Worm (Caenorhabditis elegans) whole organism, L1 larva: ENCODE data around the gene F12E12.2.

Experiments used
- egl-27 ChIP-seq, 2 experiments: fragments of 150-350 bp in 1 of 2; sonication (generic microtip); optimal IDR thresholded peaks; 3 replicates each; lab custom pipeline; 2017 to 2018; ENCODE audit warnings: missing biosample characterization in 2 of 2, missing genetic modification characterization in 2 of 2, missing genetic modification reagents in 2 of 2
- mdl-1 ChIP-seq, 2 experiments: fragments of 150-350 bp; optimal IDR thresholded peaks; 2 replicates each; lab custom pipeline; 2014 to 2017; ENCODE audit warnings: missing biosample characterization in 2 of 2, missing genetic modification characterization in 2 of 2, inconsistent platforms in 1 of 2
- mef-2 ChIP-seq: fragments of 150-350 bp; optimal IDR thresholded peaks from 2 replicates; lab custom pipeline; 2014; ENCODE audit warnings: missing biosample characterization, missing genetic modification characterization
- mep-1 ChIP-seq: fragments of 150-350 bp; optimal IDR thresholded peaks from 2 replicates; lab custom pipeline; 2014; ENCODE audit warnings: missing biosample characterization, missing genetic modification characterization
- nhr-12 ChIP-seq: sonication (generic microtip); optimal IDR thresholded peaks from 2 replicates; lab custom pipeline; 2017; ENCODE audit warnings: missing biosample characterization, missing genetic modification characterization
- unc-62 ChIP-seq: fragments of 150-350 bp; optimal IDR thresholded peaks from 2 replicates; lab custom pipeline; 2014; ENCODE audit warnings: missing biosample characterization, missing genetic modification reagents, missing genetic modification characterization
- zag-1 ChIP-seq: fragments of 150-350 bp; optimal IDR thresholded peaks from 2 replicates; lab custom pipeline; 2014; ENCODE audit warnings: missing biosample characterization, missing genetic modification characterization
- ztf-4 ChIP-seq: fragments of 150-350 bp; optimal IDR thresholded peaks from 2 replicates; lab custom pipeline; 2014; ENCODE audit warnings: missing biosample characterization, missing genetic modification characterization

- no peak for TF ChIP-seq mef-2 (tag; lab: Kevin White, UChicago)
- no peak for TF ChIP-seq nhr-12 (tag; lab: Kevin White, UChicago)
- TF ChIP-seq ztf-4 (tag; lab: Kevin White, UChicago): no peak
- TF ChIP-seq mdl-1 (tag; optimal IDR thresholded peaks at IDR 0.05; lab: Kevin White, UChicago): no peak
- TF ChIP-seq egl-27 (tag; optimal IDR thresholded peaks at IDR 0.05; lab: Kevin White, UChicago): no peak
- TF ChIP-seq zag-1: no peak
- TF ChIP-seq mep-1 (tag; lab: Kevin White, UChicago): no peak
- TF ChIP-seq unc-62 (GFP tag; lab: Kevin White, UChicago): no peak
Measured at ce11 chrII:3736893-3737375, 2.8 kb upstream of the F12E12.2 start, which contains the start of gene F12E12.6.
